Worm (Caenorhabditis elegans) whole organism, L1 larva: ENCODE measurements around the gene cyp-31A2.

ENCODE experiments used
- alr-1 ChIP-seq: fragments of 200-800 bp; sonication (Bioruptor generic); optimal IDR thresholded peaks from 2 replicates; lab custom pipeline; 2018; ENCODE audit warnings: borderline replicate concordance, mild to moderate bottlenecking, missing genetic modification characterization, missing compliant biosample characterization
- nhr-28 ChIP-seq: fragments of 150-350 bp; optimal IDR thresholded peaks from 2 replicates; lab custom pipeline; 2014; ENCODE audit warnings: missing biosample characterization, missing genetic modification characterization

ce11 chrIV:11424830-11425229 lies 21.1 kb downstream of the cyp-31A2 start, which contains the start of gene F22B3.8:
- no peak for TF ChIP-seq alr-1
- TF ChIP-seq nhr-28 (tag; lab: Kevin White, UChicago): no peak
